Worm (Caenorhabditis elegans): Measurements from ENCODE around the gene cht-4.

DNA sequence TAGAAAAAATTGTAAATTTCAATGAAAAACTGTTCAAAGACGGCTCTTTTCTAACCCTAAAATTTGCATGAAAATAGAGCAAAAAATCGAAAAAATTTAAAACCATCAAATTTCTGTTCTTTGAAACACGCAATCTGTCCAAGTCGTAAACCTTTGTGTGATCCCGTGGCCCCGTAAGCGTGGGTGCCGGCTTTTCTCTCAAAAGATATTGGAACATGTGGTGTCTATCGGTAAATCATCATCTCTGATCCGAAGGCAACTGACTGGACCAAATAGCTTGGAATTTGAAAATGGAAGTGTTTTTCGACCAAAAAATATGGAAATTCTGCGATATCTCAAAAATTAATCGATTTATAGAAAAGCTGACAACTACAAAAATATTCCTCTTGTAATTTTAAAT lies 21.4 kb upstream of the cht-4 start:
- no peak for TF ChIP-seq him-1 (tag; optimal IDR thresholded peaks at IDR 0.05)
- no peak for TF ChIP-seq dao-5 (tag; optimal IDR thresholded peaks at IDR 0.05)
- TF ChIP-seq W03F9.2 (tag; optimal IDR thresholded peaks at IDR 0.05), result no peak

Data from whole organism, L4/young adult.